Worm (Caenorhabditis elegans) whole organism, L2 larva: ENCODE measurements around the gene ntl-2.

Experiments used
- R02D3.7 ChIP-seq: fragments of 150-350 bp; optimal IDR thresholded peaks from 2 replicates; lab custom pipeline; 2014; ENCODE audit warnings: missing biosample characterization, missing genetic modification characterization
- Y55F3AM.14 ChIP-seq: fragments of 200-800 bp; sonication (Bioruptor generic); optimal IDR thresholded peaks from 2 replicates; lab custom pipeline; 2018; ENCODE audit warnings: mild to moderate bottlenecking, missing genetic modification characterization, missing compliant biosample characterization
- alr-1 ChIP-seq: fragments of 150-350 bp; optimal IDR thresholded peaks from 2 replicates; lab custom pipeline; 2014; ENCODE audit warnings: missing biosample characterization, missing genetic modification characterization
- aly-2 ChIP-seq: fragments of 150-350 bp; optimal IDR thresholded peaks from 2 replicates; lab custom pipeline; 2014; ENCODE audit warnings: missing biosample characterization, missing genetic modification characterization
- blmp-1 ChIP-seq: sonication (generic microtip); optimal IDR thresholded peaks from 2 replicates; lab custom pipeline; 2017; ENCODE audit warnings: missing genetic modification characterization, mild to moderate bottlenecking, missing compliant biosample characterization, antibody characterized with exemption, moderate library complexity; ENCODE audit not compliant: insufficient read depth
- ceh-16 ChIP-seq: fragments of 150-350 bp; optimal IDR thresholded peaks from 2 replicates; lab custom pipeline; 2014; ENCODE audit warnings: missing biosample characterization, missing genetic modification characterization
- elt-1 ChIP-seq: fragments of 150-350 bp; optimal IDR thresholded peaks from 2 replicates; lab custom pipeline; 2014; ENCODE audit warnings: missing biosample characterization, missing genetic modification characterization
- elt-3 ChIP-seq: sonication (generic microtip); optimal IDR thresholded peaks from 2 replicates; lab custom pipeline; 2017; ENCODE audit warnings: missing biosample characterization, missing genetic modification characterization

ce11 chrII:4370842-4371241 is 5.4 kb downstream of the ntl-2 start:
- no peak for TF ChIP-seq Y55F3AM.14 (GFP tag; lab: Kevin White, UChicago)
- TF ChIP-seq elt-1 (tag; lab: Kevin White, UChicago) = no peak
- TF ChIP-seq aly-2 = no peak
- TF ChIP-seq ceh-16 (tag; lab: Kevin White, UChicago) = no peak
- TF ChIP-seq alr-1 = no peak
- TF ChIP-seq R02D3.7 = no peak
- TF ChIP-seq blmp-1 (tag; lab: Kevin White, UChicago) = no peak
- TF ChIP-seq elt-3 (tag; lab: Kevin White, UChicago) = no peak
